Fruit fly (Drosophila melanogaster): ENCODE measurements around the gene Rab1.

Gene Rab1

dm6 chr3R:21296038-21296727, 27.3 kb upstream of the Rab1 start (continued):
- peak; percentile 58 for TF ChIP-seq CG31365 (tag; optimal IDR thresholded peaks at IDR 0.05)
- peak; percentile 80 for TF ChIP-seq gcm (GFP tag; optimal IDR thresholded peaks at IDR 0.05)
- no peak for TF ChIP-seq CG11247 (GFP tag; IDR thresholded peaks at IDR 0.05)
- peak; percentile 91 for TF ChIP-seq CG13424 (tag; optimal IDR thresholded peaks at IDR 0.05)
- TF ChIP-seq CG13775 (GFP tag; optimal IDR thresholded peaks at IDR 0.05) = peak; percentile 85
- peak; percentile 87 for TF ChIP-seq CG17829 (tag; optimal IDR thresholded peaks at IDR 0.05)
- peak; percentile 36 for TF ChIP-seq Dp (GFP tag; optimal IDR thresholded peaks at IDR 0.05)
- TF ChIP-seq z (GFP tag; IDR thresholded peaks at IDR 0.05) = no peak
- peak; percentile 43 for TF ChIP-seq dm (GFP tag; optimal IDR thresholded peaks at IDR 0.05)
- peak; percentile 86 for TF ChIP-seq CG12769 (tag; optimal IDR thresholded peaks at IDR 0.05)
- TF ChIP-seq pan (optimal IDR thresholded peaks at IDR 0.05) = no peak
- TF ChIP-seq pan (GFP tag; optimal IDR thresholded peaks at IDR 0.05 in 1 of 2, IDR thresholded peaks at IDR 0.05 in 1 of 2) = no peak
- peak; percentile 88 for TF ChIP-seq gro (GFP tag; optimal IDR thresholded peaks at IDR 0.05)
- peak; percentile 86 for TF ChIP-seq CG6854 (GFP tag; optimal IDR thresholded peaks at IDR 0.05)
- peak; percentile 75 for TF ChIP-seq pho (GFP tag; optimal IDR thresholded peaks at IDR 0.05)
- TF ChIP-seq maf-S (GFP tag; optimal IDR thresholded peaks at IDR 0.05) = no peak
- TF ChIP-seq NC2β (GFP tag; optimal IDR thresholded peaks at IDR 0.05) = peak; percentile 47
- TF ChIP-seq Usf (GFP tag; optimal IDR thresholded peaks at IDR 0.05) = peak; percentile 81
- TF ChIP-seq Lhr (GFP tag; optimal IDR thresholded peaks at IDR 0.05) = peak; percentile 27
- TF ChIP-seq ac (GFP tag; optimal IDR thresholded peaks at IDR 0.05) = peak; percentile 34
- TF ChIP-seq chif (GFP tag; optimal IDR thresholded peaks at IDR 0.05) = peak; percentile 63 to 80
- peak; percentile 90 for TF ChIP-seq Hand (GFP tag; optimal IDR thresholded peaks at IDR 0.05)
- TF ChIP-seq Camta (GFP tag; optimal IDR thresholded peaks at IDR 0.05) = peak; percentile 47
- peak; percentile 91 for TF ChIP-seq Med (GFP tag)
- TF ChIP-seq CG10209 (GFP tag; optimal IDR thresholded peaks at IDR 0.05) = peak; percentile 84
- no peak for TF ChIP-seq HLH3B (GFP tag; IDR thresholded peaks at IDR 0.05)
- TF ChIP-seq CG12391 (tag; optimal IDR thresholded peaks at IDR 0.05) = peak; percentile 91
- peak; percentile 55 for TF ChIP-seq tx (GFP tag; optimal IDR thresholded peaks at IDR 0.05)
- TF ChIP-seq exex (tag; optimal IDR thresholded peaks at IDR 0.05) = peak; percentile 61
- TF ChIP-seq Deaf1 (tag; optimal IDR thresholded peaks at IDR 0.05) = peak; percentile 93
- TF ChIP-seq shn (GFP tag; optimal IDR thresholded peaks at IDR 0.05) = peak; percentile 46
- peak; percentile 80 for TF ChIP-seq fd3F (GFP tag; optimal IDR thresholded peaks at IDR 0.05)
- TF ChIP-seq Lim3 (GFP tag; IDR thresholded peaks at IDR 0.05) = no peak
- peak; percentile 79 for TF ChIP-seq Sox102F (GFP tag; optimal IDR thresholded peaks at IDR 0.05)
- TF ChIP-seq Spps (tag; optimal IDR thresholded peaks at IDR 0.05) = peak; percentile 20
- peak; percentile 87 for TF ChIP-seq Oli (tag; optimal IDR thresholded peaks at IDR 0.05)
- peak; percentile 74 for TF ChIP-seq NK7.1 (GFP tag; optimal IDR thresholded peaks at IDR 0.05)
- peak; percentile 83 for TF ChIP-seq CG9437 (GFP tag; optimal IDR thresholded peaks at IDR 0.05)
- peak; percentile 55 for TF ChIP-seq Dek (tag; optimal IDR thresholded peaks at IDR 0.05)
- no peak for TF ChIP-seq CG6689 (GFP tag; IDR thresholded peaks at IDR 0.05)
- TF ChIP-seq CG18764 (GFP tag; optimal IDR thresholded peaks at IDR 0.05) = peak; percentile 73
- peak in 1 of 2 experiments; percentile 86 for TF ChIP-seq Eip74EF (GFP tag; optimal IDR thresholded peaks at IDR 0.05)
- TF ChIP-seq fd102C (GFP tag; optimal IDR thresholded peaks at IDR 0.05) = no peak
- TF ChIP-seq NFAT (GFP tag; IDR thresholded peaks at IDR 0.05) = no peak
- peak; percentile 70 for TF ChIP-seq trem (tag; optimal IDR thresholded peaks at IDR 0.05)
- peak; percentile 87 for TF ChIP-seq CG15011 (GFP tag; optimal IDR thresholded peaks at IDR 0.05)
- TF ChIP-seq abd-A (tag; optimal IDR thresholded peaks at IDR 0.05) = peak; percentile 91
- no peak for TF ChIP-seq CG31441 (GFP tag; IDR thresholded peaks at IDR 0.05)
- peak; percentile 59; the same call in 1 of the 3 replicates for TF ChIP-seq CG11093 (GFP tag; IDR thresholded peaks at IDR 0.05)

Measured in whole organism, embryonic.